Fruit fly (Drosophila melanogaster): ENCODE data around the gene Ugt307A1.

Gene Ugt307A1

DNA sequence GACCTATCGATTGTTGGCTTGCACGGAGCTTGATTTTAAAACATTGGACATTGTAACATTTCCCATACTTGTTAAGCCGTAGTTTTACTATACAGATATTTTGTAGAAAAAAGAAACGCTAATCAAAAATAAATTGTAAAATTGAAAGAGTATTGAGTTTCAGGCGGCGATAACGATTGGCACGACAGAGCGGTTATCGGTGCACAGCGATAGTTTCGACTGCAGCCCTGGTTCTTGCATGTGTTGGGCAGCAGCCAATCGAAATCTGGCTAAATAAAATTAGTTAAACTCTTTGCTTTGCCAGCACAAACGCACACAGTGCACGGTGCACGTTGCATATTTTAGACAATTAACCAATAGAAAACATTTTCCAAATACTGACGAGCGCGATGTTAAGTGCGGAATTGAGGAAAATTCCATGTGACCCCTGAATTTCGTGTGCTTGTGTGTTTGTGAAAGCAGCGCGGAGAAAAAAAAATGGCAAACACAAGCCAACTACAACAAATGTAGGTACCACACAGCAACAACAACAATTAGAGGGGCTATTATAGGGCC is 29.9 kb upstream of the Ugt307A1 start, which contains the start of gene milt (continued):
- no peak for TF ChIP-seq ssp (GFP tag; IDR thresholded peaks at IDR 0.05)
- no peak for TF ChIP-seq hkb (optimal IDR thresholded peaks at IDR 0.05)
- TF ChIP-seq hkb (GFP tag; IDR thresholded peaks at IDR 0.05), result peak; percentile 41; the same call in 1 of the 2 replicates
- no peak for TF ChIP-seq trh (GFP tag; optimal IDR thresholded peaks at IDR 0.05)
- TF ChIP-seq cas (GFP tag; IDR thresholded peaks at IDR 0.05), result no peak
- TF ChIP-seq bcd (GFP tag; optimal IDR thresholded peaks at IDR 0.05), result no peak
- no peak for TF ChIP-seq luna (GFP tag; optimal IDR thresholded peaks at IDR 0.05)
- TF ChIP-seq Nf-YC (tag; optimal IDR thresholded peaks at IDR 0.05), result peak; percentile 98
- TF ChIP-seq bsh (GFP tag; optimal IDR thresholded peaks at IDR 0.05), result no peak
- TF ChIP-seq CG10209 (GFP tag; optimal IDR thresholded peaks at IDR 0.05), result no peak
- TF ChIP-seq HLH54F (GFP tag; optimal IDR thresholded peaks at IDR 0.05), result no peak
- peak; percentile 43; the same call in 1 of the 2 replicates for TF ChIP-seq Rfx (GFP tag; IDR thresholded peaks at IDR 0.05)
- TF ChIP-seq CG12155 (GFP tag; optimal IDR thresholded peaks at IDR 0.05), result no peak
- peak; percentile 93 for TF ChIP-seq HLH4C (GFP tag; IDR thresholded peaks at IDR 0.05; ENCODE audit: partially characterized antibody)
- TF ChIP-seq CG9817 (tag; optimal IDR thresholded peaks at IDR 0.05), result no peak
- peak; percentile 70 for TF ChIP-seq inv (GFP tag; IDR thresholded peaks at IDR 0.05; ENCODE audit: partially characterized antibody)
- no peak for TF ChIP-seq Fer1 (GFP tag; optimal IDR thresholded peaks at IDR 0.05)
- TF ChIP-seq cato (GFP tag; optimal IDR thresholded peaks at IDR 0.05; ENCODE audit: borderline replicate concordance), result no peak
- TF ChIP-seq chinmo (GFP tag; IDR thresholded peaks at IDR 0.05; ENCODE audit: partially characterized antibody), result peak; percentile 78
- no peak for TF ChIP-seq vfl (GFP tag; optimal IDR thresholded peaks at IDR 0.05)
- TF ChIP-seq CG4404 (GFP tag; IDR thresholded peaks at IDR 0.05), result no peak
- no peak for TF ChIP-seq CG5245 (GFP tag; optimal IDR thresholded peaks at IDR 0.05)
- no peak for TF ChIP-seq CG15479 (GFP tag; optimal IDR thresholded peaks at IDR 0.05)
- peak; percentile 21 for TF ChIP-seq gfzf (GFP tag; optimal IDR thresholded peaks at IDR 0.05)
- no peak for TF ChIP-seq CG18011 (GFP tag; optimal IDR thresholded peaks at IDR 0.05)
- no peak for TF ChIP-seq GATAe (GFP tag; conservative IDR thresholded peaks at IDR 0.05)
- TF ChIP-seq lab (GFP tag; optimal IDR thresholded peaks at IDR 0.05), result no peak
- TF ChIP-seq Taf1 (GFP tag; IDR thresholded peaks at IDR 0.05), result no peak
- TF ChIP-seq CG8944 (GFP tag; optimal IDR thresholded peaks at IDR 0.05), result no peak
- no peak for TF ChIP-seq mam (GFP tag; optimal IDR thresholded peaks at IDR 0.05)
- TF ChIP-seq ewg (GFP tag; optimal IDR thresholded peaks at IDR 0.05), result no peak
- TF ChIP-seq C15 (GFP tag; IDR thresholded peaks at IDR 0.05), result no peak
- no peak for TF ChIP-seq pros (GFP tag; optimal IDR thresholded peaks at IDR 0.05)
- TF ChIP-seq CG12942 (GFP tag; optimal IDR thresholded peaks at IDR 0.05), result no peak
- no peak for TF ChIP-seq CG2199 (GFP tag; IDR thresholded peaks at IDR 0.05)
- no peak for TF ChIP-seq sc (optimal IDR thresholded peaks at IDR 0.05)
- TF ChIP-seq sc (GFP tag; optimal IDR thresholded peaks at IDR 0.05), result no peak
- peak; percentile 0 for TF ChIP-seq CHES-1-like (GFP tag; optimal IDR thresholded peaks at IDR 0.05)
- no peak for TF ChIP-seq Mrtf (GFP tag; IDR thresholded peaks at IDR 0.05)
- TF ChIP-seq CG2202 (tag; optimal IDR thresholded peaks at IDR 0.05), result no peak
- peak; percentile 52 for TF ChIP-seq CG15601 (tag; optimal IDR thresholded peaks at IDR 0.05)
- TF ChIP-seq crc (GFP tag; optimal IDR thresholded peaks at IDR 0.05), result no peak
- no peak for TF ChIP-seq br (optimal IDR thresholded peaks at IDR 0.05)
- TF ChIP-seq Sin3A (optimal IDR thresholded peaks at IDR 0.05), result peak; percentile 58
- 0 out of 3 replicates have a peak, but pooled peaks have one; percentile 27 for TF ChIP-seq Dbx (GFP tag; IDR thresholded peaks at IDR 0.05)
- TF ChIP-seq CG1832 (GFP tag; optimal IDR thresholded peaks at IDR 0.05), result no peak
- TF ChIP-seq Awh (GFP tag; IDR thresholded peaks at IDR 0.05), result no peak
- TF ChIP-seq slou (GFP tag; optimal IDR thresholded peaks at IDR 0.05), result no peak
- TF ChIP-seq CG9609 (GFP tag; optimal IDR thresholded peaks at IDR 0.05), result no peak
- TF ChIP-seq ato (GFP tag; IDR thresholded peaks at IDR 0.05; ENCODE audit: partially characterized antibody), result peak; percentile 92
- no peak for TF ChIP-seq CG34422 (GFP tag; IDR thresholded peaks at IDR 0.05)
- no peak; the same call in 1 of the 2 replicates for TF ChIP-seq CG4360 (GFP tag; IDR thresholded peaks at IDR 0.05)
